Fruit fly (Drosophila melanogaster): ENCODE results near the gene CG1105.

DNA sequence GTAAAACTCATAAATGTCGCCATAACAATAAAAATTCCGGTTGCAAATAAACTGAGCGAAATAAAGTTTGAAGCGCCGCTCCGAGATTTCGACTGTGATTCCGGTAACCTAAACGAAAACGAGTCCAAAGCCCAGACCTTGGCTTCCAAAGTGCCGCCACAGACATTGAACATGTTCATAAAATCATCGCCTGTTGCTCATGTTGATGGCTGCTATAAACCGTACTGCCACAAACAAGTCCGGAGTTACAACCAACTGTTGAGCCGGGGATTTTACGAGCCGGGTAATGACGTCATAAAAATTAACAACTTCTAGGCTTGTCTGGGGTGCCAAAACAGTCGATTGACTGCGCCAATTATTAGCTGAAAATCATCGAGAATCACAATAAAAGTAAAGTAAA, 38.4 kb downstream of the CG1105 start:
- no peak for TF ChIP-seq psq (optimal IDR thresholded peaks at IDR 0.05)
- TF ChIP-seq ttk (optimal IDR thresholded peaks at IDR 0.05), result no peak
- TF ChIP-seq Sin3A (optimal IDR thresholded peaks at IDR 0.05), result no peak
- TF ChIP-seq insv (optimal IDR thresholded peaks at IDR 0.05), result no peak
- TF ChIP-seq Myc (optimal IDR thresholded peaks at IDR 0.05), result no peak

Data from Kc167 (cell line).